Fruit fly (Drosophila melanogaster) whole organism, embryonic: Measurements from ENCODE around the gene Sam-S.

Experiments
- Adf1 ChIP-seq: fragments of 200-800 bp; sonication (Bioruptor generic); IDR thresholded peaks from 2 replicates; pipeline ENCODE4 v1.3.6; 2022; ENCODE audit warnings: missing biosample characterization, missing genetic modification characterization
- Asciz ChIP-seq: fragments of 200-800 bp; sonication (Bioruptor generic); optimal IDR thresholded peaks from 2 replicates; lab custom pipeline; 2017; ENCODE audit warnings: missing biosample characterization, mild to moderate bottlenecking, missing genetic modification characterization, missing genetic modification reagents
- CG11723 ChIP-seq: fragments of 200-800 bp; sonication (Bioruptor generic); optimal IDR thresholded peaks from 2 replicates; lab custom pipeline; 2017; ENCODE audit warnings: missing biosample characterization, mild to moderate bottlenecking, missing genetic modification characterization
- CG12071 ChIP-seq: fragments of 200-800 bp; sonication (Bioruptor generic); optimal IDR thresholded peaks from 3 replicates; lab custom pipeline; 2018; ENCODE audit warnings: missing biosample characterization, mild to moderate bottlenecking, missing genetic modification characterization
- CG12299 ChIP-seq: fragments of 200-800 bp; sonication (Bioruptor generic); optimal IDR thresholded peaks from 2 replicates; lab custom pipeline; 2018; ENCODE audit warnings: missing biosample characterization, mild to moderate bottlenecking, missing genetic modification characterization
- CG1233 ChIP-seq: fragments of 200-800 bp; sonication (Bioruptor generic); optimal IDR thresholded peaks from 4 replicates; lab custom pipeline; 2018; ENCODE audit warnings: missing biosample characterization, mild to moderate bottlenecking, missing genetic modification characterization
- CG16863 ChIP-seq: fragments of 200-800 bp; sonication (Bioruptor generic); optimal IDR thresholded peaks from 3 replicates; lab custom pipeline; 2016; ENCODE audit warnings: missing biosample characterization, missing genetic modification characterization
- CG17359 ChIP-seq: fragments of 200-800 bp; sonication (Bioruptor generic); optimal IDR thresholded peaks from 3 replicates; lab custom pipeline; 2018; ENCODE audit warnings: missing biosample characterization, mild to moderate bottlenecking, missing genetic modification characterization, moderate library complexity
- CG17912 ChIP-seq: fragments of 200-800 bp; sonication (Bioruptor generic); optimal IDR thresholded peaks from 2 replicates; lab custom pipeline; 2018; ENCODE audit warnings: missing biosample characterization, mild to moderate bottlenecking, missing genetic modification characterization
- CG1832 ChIP-seq: fragments of 200-800 bp; sonication (Bioruptor generic); optimal IDR thresholded peaks from 2 replicates; lab custom pipeline; 2017; ENCODE audit warnings: missing biosample characterization, mild to moderate bottlenecking, missing genetic modification characterization, inconsistent platforms
- CG30403 ChIP-seq: fragments of 200-800 bp; sonication (Bioruptor generic); optimal IDR thresholded peaks from 3 replicates; lab custom pipeline; 2016; ENCODE audit warnings: missing biosample characterization, missing genetic modification characterization
- CG31441 ChIP-seq: fragments of 200-800 bp; sonication (Bioruptor generic); IDR thresholded peaks from 2 replicates; pipeline ENCODE4 v1.3.6; 2022; ENCODE audit warnings: missing biosample characterization, missing genetic modification characterization
- CG32767 ChIP-seq: fragments of 200-800 bp; sonication (Bioruptor generic); IDR thresholded peaks from 2 replicates; pipeline ENCODE4 v1.3.6; 2022; ENCODE audit warnings: missing biosample characterization, missing genetic modification characterization
- CG3407 ChIP-seq: fragments of 200-800 bp; sonication (Bioruptor generic); optimal IDR thresholded peaks from 2 replicates; lab custom pipeline; 2018; ENCODE audit warnings: missing biosample characterization, mild to moderate bottlenecking, missing genetic modification characterization
- CG43689 ChIP-seq: fragments of 200-800 bp; sonication (Bioruptor generic); IDR thresholded peaks from 2 replicates; pipeline ENCODE4 v1.3.6; 2022; ENCODE audit warnings: missing biosample characterization, missing genetic modification characterization
- CG6175 ChIP-seq: fragments of 200-800 bp; sonication (Bioruptor generic); IDR thresholded peaks from 3 replicates; pipeline ENCODE4 v1.3.6; 2022; ENCODE audit warnings: missing biosample characterization, missing genetic modification characterization
- CG6765 ChIP-seq: fragments of 200-800 bp; sonication (Bioruptor generic); optimal IDR thresholded peaks from 3 replicates; lab custom pipeline; 2017; ENCODE audit warnings: missing biosample characterization, mild to moderate bottlenecking, missing genetic modification characterization
- CG8290 ChIP-seq, 3 experiments: fragments of 200-800 bp; sonication (Bioruptor generic); optimal IDR thresholded peaks; 2 replicates each; lab custom pipeline; 2016 to 2019; ENCODE audit warnings: missing biosample characterization in 3 of 3, missing genetic modification characterization in 3 of 3, mild to moderate bottlenecking in 2 of 3, moderate library complexity in 1 of 3
- CG8388 ChIP-seq: fragments of 200-800 bp; sonication (Bioruptor generic); optimal IDR thresholded peaks from 2 replicates; lab custom pipeline; 2019; ENCODE audit warnings: missing biosample characterization, mild to moderate bottlenecking, missing genetic modification characterization, moderate library complexity
- CHES-1-like ChIP-seq: fragments of 200-800 bp; sonication (Bioruptor generic); optimal IDR thresholded peaks from 2 replicates; lab custom pipeline; 2016; ENCODE audit warnings: missing biosample characterization, missing genetic modification characterization
- Camta ChIP-seq: fragments of 200-800 bp; sonication (Bioruptor generic); optimal IDR thresholded peaks from 2 replicates; lab custom pipeline; 2016; ENCODE audit warnings: missing biosample characterization, missing genetic modification characterization
- Deaf1 ChIP-seq: fragments of 200-800 bp; optimal IDR thresholded peaks from 3 replicates; lab custom pipeline; 2019; ENCODE audit warnings: missing biosample characterization, mild to moderate bottlenecking, missing genetic modification characterization, moderate library complexity
- Hand ChIP-seq: fragments of 200-800 bp; sonication (Bioruptor generic); optimal IDR thresholded peaks from 2 replicates; lab custom pipeline; 2017; ENCODE audit warnings: mild to moderate bottlenecking, missing biosample characterization, missing genetic modification reagents, missing genetic modification characterization
- Jarid2 ChIP-seq: fragments of 200-800 bp; sonication (Bioruptor generic); optimal IDR thresholded peaks from 3 replicates; lab custom pipeline; 2017; ENCODE audit warnings: mild to moderate bottlenecking, missing biosample characterization, missing genetic modification reagents, missing genetic modification characterization
- Nf-YB ChIP-seq: fragments of 200-800 bp; sonication (Bioruptor generic); optimal IDR thresholded peaks from 3 replicates; lab custom pipeline; 2019; ENCODE audit warnings: missing biosample characterization, mild to moderate bottlenecking, missing genetic modification characterization, moderate library complexity
- Pdp1 ChIP-seq, 2 experiments: fragments of 200-800 bp; sonication (Bioruptor generic); optimal IDR thresholded peaks; 3 replicates each; lab custom pipeline; 2016; ENCODE audit warnings: missing biosample characterization in 2 of 2, missing genetic modification characterization in 2 of 2, mild to moderate bottlenecking in 1 of 2, moderate library complexity in 1 of 2
- Stat92E ChIP-seq, 3 experiments: fragments of >200 bp in 2 of 3; fragments of 200-800 bp in 1 of 3; sonication (Bioruptor generic) in 1 of 3; optimal IDR thresholded peaks; 2 replicates each; lab custom pipeline; 2017 to 2019; ENCODE audit warnings: missing biosample characterization in 3 of 3, missing genetic modification characterization in 3 of 3, mild to moderate bottlenecking in 1 of 3, moderate library complexity in 1 of 3
- bbx ChIP-seq: fragments of 200-800 bp; sonication (Bioruptor generic); IDR thresholded peaks from 2 replicates; pipeline ENCODE4 v1.3.6; 2022; ENCODE audit warnings: missing biosample characterization, missing genetic modification characterization; ENCODE audit not compliant: partially characterized antibody
- ci ChIP-seq: fragments of 200-800 bp; sonication (Bioruptor generic); IDR thresholded peaks from 3 replicates; pipeline ENCODE4 v1.3.6; 2022; ENCODE audit warnings: missing biosample characterization, missing genetic modification characterization
- dmrt99B ChIP-seq: fragments of 200-800 bp; sonication (Bioruptor generic); optimal IDR thresholded peaks from 2 replicates; lab custom pipeline; 2018; ENCODE audit warnings: missing biosample characterization, mild to moderate bottlenecking, missing genetic modification characterization, moderate library complexity
- emc ChIP-seq: fragments of 200-800 bp; sonication (Bioruptor generic); optimal IDR thresholded peaks from 2 replicates; lab custom pipeline; 2016; ENCODE audit warnings: missing biosample characterization, missing genetic modification characterization
- grau ChIP-seq: fragments of 200-800 bp; optimal IDR thresholded peaks from 3 replicates; lab custom pipeline; 2019; ENCODE audit warnings: missing biosample characterization, mild to moderate bottlenecking, missing genetic modification characterization, moderate library complexity
- gsb-n ChIP-seq: fragments of 200-800 bp; sonication (Bioruptor generic); optimal IDR thresholded peaks from 3 replicates; lab custom pipeline; 2018; ENCODE audit warnings: missing biosample characterization, mild to moderate bottlenecking, missing genetic modification characterization
- hbn ChIP-seq: fragments of 200-800 bp; sonication (Bioruptor generic); IDR thresholded peaks from 2 replicates; pipeline ENCODE4 v1.3.6; 2022; ENCODE audit warnings: missing biosample characterization, missing genetic modification characterization; ENCODE audit not compliant: partially characterized antibody
- her ChIP-seq: fragments of 200-800 bp; sonication (Bioruptor generic); optimal IDR thresholded peaks from 2 replicates; lab custom pipeline; 2016; ENCODE audit warnings: missing biosample characterization, missing genetic modification characterization
- nau ChIP-seq: fragments of 200-800 bp; sonication (Bioruptor generic); optimal IDR thresholded peaks from 3 replicates; lab custom pipeline; 2017; ENCODE audit warnings: missing biosample characterization, mild to moderate bottlenecking, missing genetic modification characterization, missing genetic modification reagents
- nmo ChIP-seq: fragments of 200-800 bp; sonication (Bioruptor generic); optimal IDR thresholded peaks from 2 replicates; lab custom pipeline; 2018; ENCODE audit warnings: missing biosample characterization, mild to moderate bottlenecking, missing genetic modification characterization, moderate library complexity
- nom ChIP-seq: fragments of 200-800 bp; sonication (Bioruptor generic); optimal IDR thresholded peaks from 2 replicates; lab custom pipeline; 2017; ENCODE audit warnings: missing biosample characterization, missing genetic modification characterization, mild to moderate bottlenecking, moderate library complexity, missing genetic modification reagents
- p53 ChIP-seq: fragments of 200-800 bp; sonication (Bioruptor generic); optimal IDR thresholded peaks from 2 replicates; lab custom pipeline; 2016; ENCODE audit warnings: missing biosample characterization, missing genetic modification characterization
- pfk ChIP-seq: fragments of 200-800 bp; sonication (Bioruptor generic); optimal IDR thresholded peaks from 2 replicates; lab custom pipeline; 2018; ENCODE audit warnings: missing biosample characterization, mild to moderate bottlenecking, missing genetic modification characterization, moderate library complexity
- ro ChIP-seq: fragments of 200-800 bp; sonication (Bioruptor generic); IDR thresholded peaks from 2 replicates; pipeline ENCODE4 v1.3.6; 2022; ENCODE audit warnings: missing biosample characterization, missing genetic modification characterization
- scrt ChIP-seq: fragments of 200-800 bp; sonication (Bioruptor generic); optimal IDR thresholded peaks from 2 replicates; lab custom pipeline; 2018; ENCODE audit warnings: missing biosample characterization, mild to moderate bottlenecking, missing genetic modification characterization, moderate library complexity
- seq ChIP-seq: fragments of 200-800 bp; sonication (Bioruptor generic); IDR thresholded peaks from 2 replicates; pipeline ENCODE4 v1.3.6; 2022; ENCODE audit warnings: missing biosample characterization, missing genetic modification characterization
- sqz ChIP-seq: fragments of 200-800 bp; sonication (Bioruptor generic); optimal IDR thresholded peaks from 3 replicates; lab custom pipeline; 2018; ENCODE audit warnings: missing biosample characterization, mild to moderate bottlenecking, missing genetic modification characterization
- sr ChIP-seq: fragments of 200-800 bp; sonication (Bioruptor generic); IDR thresholded peaks from 3 replicates; pipeline ENCODE4 v1.3.6; 2022; ENCODE audit warnings: missing biosample characterization, missing genetic modification characterization
- stc ChIP-seq: fragments of 200-800 bp; sonication (Bioruptor generic); IDR thresholded peaks from 2 replicates; pipeline ENCODE4 v1.3.6; 2022; ENCODE audit warnings: missing biosample characterization, missing genetic modification characterization
- tap ChIP-seq: fragments of 200-800 bp; optimal IDR thresholded peaks from 3 replicates; lab custom pipeline; 2019; ENCODE audit warnings: missing biosample characterization, mild to moderate bottlenecking, missing genetic modification characterization, moderate library complexity

Gene Sam-S

dm6 chr2L:131466-132270 is 25.0 kb downstream of the Sam-S start, which contains the start of gene Gs1 (continued):
- peak; percentile 84 for TF ChIP-seq nom (GFP tag; lab: Kevin White, UChicago)
- TF ChIP-seq CG30403 = no peak
- TF ChIP-seq CG17912 (GFP tag; lab: Kevin White, UChicago) = no peak
- peak; percentile 89 for TF ChIP-seq Jarid2 (GFP tag; lab: Kevin White, UChicago)
- TF ChIP-seq CG16863 = peak; percentile 17
- TF ChIP-seq CG8388 (GFP tag; lab: Kevin White, UChicago) = no peak
- TF ChIP-seq dmrt99B (tag; lab: Kevin White, UChicago) = peak; percentile 33
- TF ChIP-seq CG32767 = peak; percentile 49; the same call in 1 of the 2 replicates
- peak; percentile 98 for TF ChIP-seq Deaf1 (tag; lab: Kevin White, UChicago)
- peak in 1 of 3 experiments; percentile 48 for TF ChIP-seq Stat92E (GFP tag; optimal IDR thresholded peaks at IDR 0.05; lab: Kevin White, UChicago)
- TF ChIP-seq pfk (GFP tag; lab: Kevin White, UChicago) = peak; percentile 14
- peak; percentile 12; the same call in 1 of the 2 replicates for TF ChIP-seq CG43689 (GFP tag; lab: Robert Waterston, UW)
- peak; percentile 48 for TF ChIP-seq nau (GFP tag; lab: Kevin White, UChicago)
- no peak for TF ChIP-seq emc
- no peak for TF ChIP-seq CG8290 (GFP tag; optimal IDR thresholded peaks at IDR 0.05; lab: Kevin White, UChicago)
- TF ChIP-seq CG8290 (tag; optimal IDR thresholded peaks at IDR 0.05; lab: Kevin White, UChicago) = peak; percentile 8 to 65
- peak; percentile 41 for TF ChIP-seq scrt (GFP tag; lab: Kevin White, UChicago)
- peak; percentile 17 for TF ChIP-seq CG17359 (tag; lab: Kevin White, UChicago)
- TF ChIP-seq CG1233 (GFP tag; lab: Kevin White, UChicago) = peak; percentile 37
- peak; percentile 27 for TF ChIP-seq CG11723 (GFP tag; lab: Kevin White, UChicago)
- no peak; the same call in 1 of the 2 replicates for TF ChIP-seq CG31441 (GFP tag; lab: Robert Waterston, UW)
- no peak for TF ChIP-seq CHES-1-like (GFP tag; lab: Kevin White, UChicago)
- TF ChIP-seq CG12071 (GFP tag; lab: Kevin White, UChicago) = peak; percentile 53
- peak; percentile 24 for TF ChIP-seq grau (tag; lab: Kevin White, UChicago)
- peak; percentile 65 for TF ChIP-seq Nf-YB (GFP tag; lab: Kevin White, UChicago)
- TF ChIP-seq ro (GFP tag; lab: Robert Waterston, UW) = no peak
- peak; percentile 96 for TF ChIP-seq CG6175 (GFP tag; lab: Robert Waterston, UW)
- peak; percentile 28 for TF ChIP-seq hbn (GFP tag; lab: Robert Waterston, UW)
- peak; percentile 70; the same call in 2 of the 3 replicates for TF ChIP-seq sr
- TF ChIP-seq stc = 0 out of 2 replicates have a peak, but pooled peaks have one; percentile 18
- TF ChIP-seq ci (GFP tag; lab: Robert Waterston, UW) = peak; percentile 81
- TF ChIP-seq nmo (GFP tag; lab: Kevin White, UChicago) = peak; percentile 2
- TF ChIP-seq Pdp1 (GFP tag; optimal IDR thresholded peaks at IDR 0.05; lab: Kevin White, UChicago) = peak in 1 of 2 experiments; percentile 56
- TF ChIP-seq CG1832 = no peak
- no peak for TF ChIP-seq Camta (GFP tag; lab: Kevin White, UChicago)
- peak; percentile 16 for TF ChIP-seq CG3407
- peak; percentile 15 for TF ChIP-seq Asciz (GFP tag; lab: Kevin White, UChicago)
- TF ChIP-seq bbx (GFP tag; lab: Robert Waterston, UW) = peak; percentile 65; the same call in 1 of the 2 replicates
- peak; percentile 11 for TF ChIP-seq tap
- TF ChIP-seq CG12299 (tag; lab: Kevin White, UChicago) = peak; percentile 33
- TF ChIP-seq seq (GFP tag; lab: Robert Waterston, UW) = peak; percentile 18; the same call in 1 of the 2 replicates
- peak; percentile 30 for TF ChIP-seq her (GFP tag; lab: Kevin White, UChicago)
- TF ChIP-seq Hand (GFP tag; lab: Kevin White, UChicago) = peak; percentile 15
- no peak for TF ChIP-seq p53 (GFP tag; lab: Kevin White, UChicago)
- peak; percentile 66 for TF ChIP-seq sqz (GFP tag; lab: Kevin White, UChicago)
- peak; percentile 27 for TF ChIP-seq gsb-n (tag; lab: Kevin White, UChicago)
- TF ChIP-seq CG6765 = peak; percentile 35
- TF ChIP-seq Adf1 (GFP tag; lab: Robert Waterston, UW) = peak; percentile 79
